Worm (Caenorhabditis elegans) whole organism, mixed stage, embryonic: ENCODE measurements around the gene F54F2.14.

Experiments used
- bed-3 ChIP-seq: fragments of 200-800 bp; sonication (Bioruptor generic); optimal IDR thresholded peaks from 3 replicates; lab custom pipeline; 2018; ENCODE audit warnings: mild to moderate bottlenecking, missing genetic modification characterization, moderate library complexity, missing compliant biosample characterization
- blmp-1 ChIP-seq: fragments of 150-350 bp; optimal IDR thresholded peaks from 2 replicates; lab custom pipeline; 2014; ENCODE audit warnings: missing biosample characterization, missing genetic modification characterization
- ceh-43 ChIP-seq: fragments of 200-800 bp; sonication (Bioruptor generic); optimal IDR thresholded peaks from 2 replicates; lab custom pipeline; 2018; ENCODE audit warnings: mild to moderate bottlenecking, missing genetic modification characterization, moderate library complexity, missing compliant biosample characterization
- ceh-83 ChIP-seq: fragments of 200-800 bp; sonication (Bioruptor generic); optimal IDR thresholded peaks from 2 replicates; lab custom pipeline; 2018; ENCODE audit warnings: mild to moderate bottlenecking, missing genetic modification characterization, missing compliant biosample characterization
- ces-1 ChIP-seq: fragments of 150-350 bp; optimal IDR thresholded peaks from 2 replicates; lab custom pipeline; 2014; ENCODE audit warnings: missing biosample characterization, missing genetic modification reagents, missing genetic modification characterization
- cnd-1 ChIP-seq: fragments of 200-800 bp; sonication (Bioruptor generic); optimal IDR thresholded peaks from 2 replicates; lab custom pipeline; 2018; ENCODE audit warnings: mild to moderate bottlenecking, missing genetic modification characterization, missing compliant biosample characterization
- drap-1 ChIP-seq: fragments of 200-800 bp; sonication (Bioruptor generic); optimal IDR thresholded peaks from 3 replicates; lab custom pipeline; 2018; ENCODE audit warnings: mild to moderate bottlenecking, missing genetic modification characterization, missing compliant biosample characterization
- elt-1 ChIP-seq: sonication (generic microtip); optimal IDR thresholded peaks from 2 replicates; lab custom pipeline; 2017; ENCODE audit warnings: missing genetic modification characterization, mild to moderate bottlenecking, missing compliant biosample characterization, antibody characterized with exemption, moderate library complexity, borderline replicate concordance; ENCODE audit not compliant: insufficient read depth
- elt-3 ChIP-seq: fragments of 150-350 bp; optimal IDR thresholded peaks from 2 replicates; lab custom pipeline; 2014; ENCODE audit warnings: missing biosample characterization, missing genetic modification characterization
- ham-2 ChIP-seq: fragments of 200-800 bp; sonication (Bioruptor generic); optimal IDR thresholded peaks from 2 replicates; lab custom pipeline; 2018; ENCODE audit warnings: mild to moderate bottlenecking, missing genetic modification characterization, missing compliant biosample characterization
- hlh-1 ChIP-seq: fragments of 150-350 bp; optimal IDR thresholded peaks from 2 replicates; lab custom pipeline; 2014; ENCODE audit warnings: missing biosample characterization, missing genetic modification reagents, missing genetic modification characterization
- lin-13 ChIP-seq: fragments of 150-350 bp; optimal IDR thresholded peaks from 2 replicates; lab custom pipeline; 2014; ENCODE audit warnings: missing biosample characterization, missing genetic modification characterization
- lin-32 ChIP-seq: fragments of 200-800 bp; sonication (Bioruptor generic); optimal IDR thresholded peaks from 2 replicates; lab custom pipeline; 2018; ENCODE audit warnings: mild to moderate bottlenecking, missing genetic modification characterization, missing compliant biosample characterization
- lsy-2 ChIP-seq: fragments of 150-350 bp; optimal IDR thresholded peaks from 2 replicates; lab custom pipeline; 2014; ENCODE audit warnings: missing biosample characterization, missing genetic modification characterization
- mab-5 ChIP-seq: fragments of 150-350 bp; optimal IDR thresholded peaks from 2 replicates; lab custom pipeline; 2014; ENCODE audit warnings: missing biosample characterization, missing genetic modification characterization
- mep-1 ChIP-seq: fragments of 150-350 bp; optimal IDR thresholded peaks from 2 replicates; lab custom pipeline; 2017; ENCODE audit warnings: missing biosample characterization, missing genetic modification reagents, missing genetic modification characterization, inconsistent platforms
- mls-2 ChIP-seq: sonication (generic microtip); optimal IDR thresholded peaks from 2 replicates; lab custom pipeline; 2016; ENCODE audit warnings: mild to moderate bottlenecking, missing genetic modification characterization, moderate library complexity, missing compliant biosample characterization
- nhr-12 ChIP-seq: fragments of 150-350 bp; optimal IDR thresholded peaks from 2 replicates; lab custom pipeline; 2014; ENCODE audit warnings: missing biosample characterization, missing genetic modification characterization
- nhr-2 ChIP-seq: fragments of 150-350 bp; optimal IDR thresholded peaks from 2 replicates; lab custom pipeline; 2014; ENCODE audit warnings: missing biosample characterization, missing genetic modification characterization
- nhr-237 ChIP-seq: fragments of 150-350 bp; optimal IDR thresholded peaks from 2 replicates; lab custom pipeline; 2014; ENCODE audit warnings: missing biosample characterization, missing genetic modification characterization
- nhr-76 ChIP-seq: sonication (generic microtip); optimal IDR thresholded peaks from 2 replicates; lab custom pipeline; 2017; ENCODE audit warnings: missing biosample characterization, missing genetic modification characterization
- sem-2 ChIP-seq: fragments of 200-800 bp; sonication (Bioruptor generic); optimal IDR thresholded peaks from 2 replicates; lab custom pipeline; 2018; ENCODE audit warnings: mild to moderate bottlenecking, missing genetic modification characterization, missing compliant biosample characterization
- snpc-4 ChIP-seq: fragments of 150-350 bp; optimal IDR thresholded peaks from 2 replicates; lab custom pipeline; 2014; ENCODE audit warnings: missing biosample characterization, missing genetic modification characterization
- unc-120 ChIP-seq: sonication (generic microtip); optimal IDR thresholded peaks from 2 replicates; lab custom pipeline; 2017; ENCODE audit warnings: missing genetic modification characterization, missing compliant biosample characterization; ENCODE audit not compliant: poor library complexity, severe bottlenecking
- unc-62 ChIP-seq: fragments of 150-350 bp; optimal IDR thresholded peaks from 2 replicates; lab custom pipeline; 2014; ENCODE audit warnings: missing biosample characterization, missing genetic modification reagents, missing genetic modification characterization

The F54F2.14 gene

ce11 chrIII:8824556-8824955, 33.2 kb downstream of the F54F2.14 start:
- TF ChIP-seq sem-2 (GFP tag; lab: Kevin White, UChicago) (no peak), lin-32 (GFP tag; lab: Kevin White, UChicago) (no peak), snpc-4 (tag; lab: Kevin White, UChicago) (no peak), ceh-43 (no peak), hlh-1 (tag; lab: Kevin White, UChicago) (no peak), nhr-76 (tag; lab: Kevin White, UChicago) (no peak), lin-13 (no peak), bed-3 (GFP tag; lab: Kevin White, UChicago) (no peak), unc-120 (tag; lab: Kevin White, UChicago) (no peak), nhr-12 (tag; lab: Kevin White, UChicago) (no peak), ham-2 (no peak), lsy-2 (tag; lab: Kevin White, UChicago) (no peak), mls-2 (tag; lab: Kevin White, UChicago) (no peak), mab-5 (tag; lab: Kevin White, UChicago) (no peak), drap-1 (no peak)

ce11 chrIII:8827128-8827527, 35.8 kb downstream of the F54F2.14 start, which contains the start of gene F54F2.9:
Gene F54F2.9, minus strand, starts transcription at chrIII:8827228.
- TF ChIP-seq mep-1 (no peak), bed-3 (GFP tag; lab: Kevin White, UChicago) (no peak), sem-2 (GFP tag; lab: Kevin White, UChicago) (no peak)

ce11 chrIII:8829245-8829644, 37.9 kb downstream of the F54F2.14 start, which contains the start of gene F44E2.3:
Gene F44E2.3, minus strand, starts transcription at chrIII:8829305.
- TF ChIP-seq unc-62 (GFP tag; lab: Kevin White, UChicago) (no peak), hlh-1 (tag; lab: Kevin White, UChicago) (peak; percentile 12), ces-1 (GFP tag; lab: Kevin White, UChicago) (peak; percentile 93), unc-120 (tag; lab: Kevin White, UChicago) (no peak)

- TF ChIP-seq mls-2 (tag; lab: Kevin White, UChicago) (no peak), lin-32 (GFP tag; lab: Kevin White, UChicago) (no peak), ham-2 (no peak), bed-3 (GFP tag; lab: Kevin White, UChicago) (no peak), ceh-83 (no peak), nhr-2 (tag; lab: Kevin White, UChicago) (no peak), elt-1 (tag; lab: Kevin White, UChicago) (no peak), cnd-1 (tag; lab: Kevin White, UChicago) (no peak), unc-120 (tag; lab: Kevin White, UChicago) (no peak)
These were observed 39.9 kb downstream of the F54F2.14 start, which contains the start of gene F44E2.10 for ce11 chrIII:8831059-8831750. Gene F44E2.10, minus strand, starts transcription at chrIII:8831109.

ce11 chrIII:8838075-8838474, 46.7 kb downstream of the F54F2.14 start, which contains the start of gene F44E2.4:
Gene F44E2.4, minus strand, starts transcription at chrIII:8838424.
- no peak for TF ChIP-seq unc-120 (tag; lab: Kevin White, UChicago)
- TF ChIP-seq ham-2: peak; percentile 17
- TF ChIP-seq nhr-2 (tag; lab: Kevin White, UChicago): no peak
- TF ChIP-seq elt-1 (tag; lab: Kevin White, UChicago): peak; percentile 62
- no peak for TF ChIP-seq nhr-237 (tag; lab: Kevin White, UChicago)
- no peak for TF ChIP-seq mep-1
- TF ChIP-seq blmp-1: no peak
- no peak for TF ChIP-seq elt-3 (tag; lab: Kevin White, UChicago)

ce11 chrIII:8839813-8840212, 48.5 kb downstream of the F54F2.14 start:
- no peak for TF ChIP-seq hlh-1 (tag; lab: Kevin White, UChicago)
- peak; percentile 26 for TF ChIP-seq elt-1 (tag; lab: Kevin White, UChicago)
- peak; percentile 77 for TF ChIP-seq ham-2
